Worm (Caenorhabditis elegans) whole organism, L2 larva: ENCODE data around the gene mrps-33.
A peak's percentile ranks its signal among the peaks of the same experiment; 100 is the strongest.
"Not testable (repeated sequence)": the region's sequence is repeated elsewhere in the genome, so short reads cannot be mapped to it uniquely, and the experiment has no call there.

Experiments used
- C34F6.9 ChIP-seq: fragments of 150-350 bp; optimal IDR thresholded peaks from 2 replicates; lab custom pipeline; 2014; ENCODE audit warnings: missing biosample characterization, missing genetic modification characterization
- F13H6.1 ChIP-seq: sonication (generic microtip); optimal IDR thresholded peaks from 2 replicates; lab custom pipeline; 2016; ENCODE audit warnings: missing genetic modification characterization, missing compliant biosample characterization
- R02D3.7 ChIP-seq: fragments of 150-350 bp; optimal IDR thresholded peaks from 2 replicates; lab custom pipeline; 2014; ENCODE audit warnings: missing biosample characterization, missing genetic modification characterization
- Y55F3AM.14 ChIP-seq: fragments of 200-800 bp; sonication (Bioruptor generic); optimal IDR thresholded peaks from 2 replicates; lab custom pipeline; 2018; ENCODE audit warnings: mild to moderate bottlenecking, missing genetic modification characterization, missing compliant biosample characterization
- ZK546.5 ChIP-seq: sonication (generic microtip); optimal IDR thresholded peaks from 2 replicates; lab custom pipeline; 2017; ENCODE audit warnings: missing biosample characterization, missing genetic modification characterization
- alr-1 ChIP-seq: fragments of 150-350 bp; optimal IDR thresholded peaks from 2 replicates; lab custom pipeline; 2014; ENCODE audit warnings: missing biosample characterization, missing genetic modification characterization
- aly-2 ChIP-seq: fragments of 150-350 bp; optimal IDR thresholded peaks from 2 replicates; lab custom pipeline; 2014; ENCODE audit warnings: missing biosample characterization, missing genetic modification characterization
- ama-1 ChIP-seq: fragments of 150-350 bp; optimal IDR thresholded peaks from 2 replicates; lab custom pipeline; 2018; ENCODE audit warnings: inconsistent platforms
- ceh-16 ChIP-seq: fragments of 150-350 bp; optimal IDR thresholded peaks from 2 replicates; lab custom pipeline; 2014; ENCODE audit warnings: missing biosample characterization, missing genetic modification characterization
- ceh-82 ChIP-seq: fragments of 150-350 bp; optimal IDR thresholded peaks from 2 replicates; lab custom pipeline; 2014; ENCODE audit warnings: missing biosample characterization, missing genetic modification characterization
- crh-2 ChIP-seq: sonication (generic microtip); optimal IDR thresholded peaks from 2 replicates; lab custom pipeline; 2017; ENCODE audit warnings: missing biosample characterization, missing genetic modification characterization
- dmd-4 ChIP-seq: sonication (generic microtip); optimal IDR thresholded peaks from 2 replicates; lab custom pipeline; 2017; ENCODE audit warnings: missing biosample characterization, missing genetic modification characterization
- egl-27 ChIP-seq: sonication (generic microtip); optimal IDR thresholded peaks from 3 replicates; lab custom pipeline; 2017; ENCODE audit warnings: missing biosample characterization, missing genetic modification reagents, missing genetic modification characterization
- elt-1 ChIP-seq: fragments of 150-350 bp; optimal IDR thresholded peaks from 2 replicates; lab custom pipeline; 2014; ENCODE audit warnings: missing biosample characterization, missing genetic modification characterization
- elt-3 ChIP-seq: sonication (generic microtip); optimal IDR thresholded peaks from 2 replicates; lab custom pipeline; 2017; ENCODE audit warnings: missing biosample characterization, missing genetic modification characterization
- fos-1 ChIP-seq: fragments of 150-350 bp; optimal IDR thresholded peaks from 2 replicates; lab custom pipeline; 2014; ENCODE audit warnings: missing biosample characterization, missing genetic modification characterization
- gmeb-1 ChIP-seq: fragments of 150-350 bp; optimal IDR thresholded peaks from 2 replicates; lab custom pipeline; 2014; ENCODE audit warnings: missing biosample characterization, missing genetic modification characterization
- lin-11 ChIP-seq: fragments of 150-350 bp; sonication (generic microtip); optimal IDR thresholded peaks from 2 replicates; lab custom pipeline; 2014; ENCODE audit warnings: missing biosample characterization, missing genetic modification characterization, inconsistent platforms, mixed read lengths
- lin-13 ChIP-seq: fragments of 150-350 bp; optimal IDR thresholded peaks from 2 replicates; lab custom pipeline; 2014; ENCODE audit warnings: missing biosample characterization, missing genetic modification reagents, missing genetic modification characterization
- lin-39 ChIP-seq: fragments of 150-350 bp; optimal IDR thresholded peaks from 2 replicates; lab custom pipeline; 2014; ENCODE audit warnings: missing biosample characterization, missing genetic modification reagents, missing genetic modification characterization
- lsy-2 ChIP-seq, 2 experiments: fragments of 150-350 bp in 1 of 2; sonication (generic microtip) in 1 of 2; optimal IDR thresholded peaks; 2 replicates each; lab custom pipeline; 2014 to 2017; ENCODE audit warnings: missing biosample characterization in 2 of 2, missing genetic modification characterization in 2 of 2
- mab-5 ChIP-seq: fragments of 150-350 bp; optimal IDR thresholded peaks from 2 replicates; lab custom pipeline; 2014; ENCODE audit warnings: missing biosample characterization, missing genetic modification characterization
- mbf-1 ChIP-seq: sonication (generic microtip); optimal IDR thresholded peaks from 2 replicates; lab custom pipeline; 2017; ENCODE audit warnings: missing biosample characterization, missing genetic modification characterization
- mdl-1 ChIP-seq, 2 experiments: fragments of 150-350 bp in 1 of 2; sonication (generic microtip) in 1 of 2; optimal IDR thresholded peaks; 2 replicates each; lab custom pipeline; 2017; ENCODE audit warnings: missing biosample characterization in 2 of 2, missing genetic modification characterization in 2 of 2
- nhr-10 ChIP-seq: sonication (generic microtip); optimal IDR thresholded peaks from 2 replicates; lab custom pipeline; 2017; ENCODE audit warnings: missing biosample characterization, missing genetic modification characterization
- nhr-11 ChIP-seq: fragments of 150-350 bp; optimal IDR thresholded peaks from 2 replicates; lab custom pipeline; 2014; ENCODE audit warnings: missing biosample characterization, missing genetic modification characterization
- nhr-12 ChIP-seq: fragments of 150-350 bp; optimal IDR thresholded peaks from 2 replicates; lab custom pipeline; 2014; ENCODE audit warnings: missing biosample characterization, missing genetic modification characterization
- nhr-129 ChIP-seq: fragments of 150-350 bp; optimal IDR thresholded peaks from 2 replicates; lab custom pipeline; 2014; ENCODE audit warnings: missing biosample characterization, missing genetic modification characterization
- nhr-21 ChIP-seq: fragments of 150-350 bp; optimal IDR thresholded peaks from 2 replicates; lab custom pipeline; 2014; ENCODE audit warnings: missing biosample characterization, missing genetic modification characterization
- nhr-23 ChIP-seq: fragments of 150-350 bp; optimal IDR thresholded peaks from 2 replicates; lab custom pipeline; 2014; ENCODE audit warnings: missing biosample characterization, missing genetic modification reagents, missing genetic modification characterization
- nhr-25 ChIP-seq: fragments of 150-350 bp; sonication (generic microtip); optimal IDR thresholded peaks from 3 replicates; lab custom pipeline; 2014; ENCODE audit warnings: missing biosample characterization, missing genetic modification characterization
- nhr-6 ChIP-seq: fragments of 150-350 bp; optimal IDR thresholded peaks from 2 replicates; lab custom pipeline; 2014; ENCODE audit warnings: missing biosample characterization, missing genetic modification characterization
- nhr-77 ChIP-seq: fragments of 150-350 bp; optimal IDR thresholded peaks from 2 replicates; lab custom pipeline; 2014; ENCODE audit warnings: missing biosample characterization, missing genetic modification characterization
- peb-1 ChIP-seq: fragments of 150-350 bp; optimal IDR thresholded peaks from 2 replicates; lab custom pipeline; 2014; ENCODE audit warnings: missing biosample characterization, missing genetic modification characterization
- sem-4 ChIP-seq: fragments of 150-350 bp; optimal IDR thresholded peaks from 2 replicates; lab custom pipeline; 2014; ENCODE audit warnings: missing biosample characterization, missing genetic modification reagents, missing genetic modification characterization
- skn-1 ChIP-seq: sonication (generic microtip); optimal IDR thresholded peaks from 2 replicates; lab custom pipeline; 2017; ENCODE audit warnings: missing biosample characterization, missing genetic modification characterization
- sma-3 ChIP-seq: sonication (generic microtip); optimal IDR thresholded peaks from 2 replicates; lab custom pipeline; 2016; ENCODE audit warnings: missing genetic modification reagents, missing genetic modification characterization, missing compliant biosample characterization
- sma-9 ChIP-seq, 2 experiments: fragments of 150-350 bp in 1 of 2; sonication (generic microtip) in 1 of 2; optimal IDR thresholded peaks; 2 replicates each; lab custom pipeline; 2014 to 2016; ENCODE audit warnings: missing genetic modification characterization in 2 of 2, mild to moderate bottlenecking in 1 of 2, missing biosample characterization in 1 of 2, missing compliant biosample characterization in 1 of 2, missing genetic modification reagents in 1 of 2, moderate library complexity in 1 of 2
- snpc-4 ChIP-seq: fragments of 150-350 bp; optimal IDR thresholded peaks from 2 replicates; lab custom pipeline; 2014; ENCODE audit warnings: missing biosample characterization, missing genetic modification characterization
- unc-39 ChIP-seq: fragments of 150-350 bp; optimal IDR thresholded peaks from 2 replicates; lab custom pipeline; 2014; ENCODE audit warnings: missing biosample characterization, missing genetic modification characterization
- unc-55 ChIP-seq: fragments of 150-350 bp; sonication (generic microtip); optimal IDR thresholded peaks from 3 replicates; lab custom pipeline; 2014; ENCODE audit warnings: missing biosample characterization, missing genetic modification reagents, missing genetic modification characterization
- unc-62 ChIP-seq: fragments of 150-350 bp; optimal IDR thresholded peaks from 2 replicates; lab custom pipeline; 2014; ENCODE audit warnings: missing biosample characterization, missing genetic modification reagents, missing genetic modification characterization
- zag-1 ChIP-seq: fragments of 150-350 bp; optimal IDR thresholded peaks from 2 replicates; lab custom pipeline; 2014; ENCODE audit warnings: missing biosample characterization, missing genetic modification characterization
- ztf-4 ChIP-seq: fragments of 150-350 bp; optimal IDR thresholded peaks from 2 replicates; lab custom pipeline; 2014; ENCODE audit warnings: missing biosample characterization, missing genetic modification characterization

mrps-33 gene

ce11 chrIV:8715032-8715431, 24.8 kb downstream of the mrps-33 start, which contains the start of the genes parg-2 and ipla-5:
TSS of gene parg-2 (minus strand) at chrIV:8715132.
TSS of gene ipla-5 (plus strand) at chrIV:8715247.
- not testable (repeated sequence) for TF ChIP-seq crh-2; ceh-82 (tag; lab: Kevin White, UChicago); lin-13 (GFP tag; lab: Kevin White, UChicago)

DNA sequence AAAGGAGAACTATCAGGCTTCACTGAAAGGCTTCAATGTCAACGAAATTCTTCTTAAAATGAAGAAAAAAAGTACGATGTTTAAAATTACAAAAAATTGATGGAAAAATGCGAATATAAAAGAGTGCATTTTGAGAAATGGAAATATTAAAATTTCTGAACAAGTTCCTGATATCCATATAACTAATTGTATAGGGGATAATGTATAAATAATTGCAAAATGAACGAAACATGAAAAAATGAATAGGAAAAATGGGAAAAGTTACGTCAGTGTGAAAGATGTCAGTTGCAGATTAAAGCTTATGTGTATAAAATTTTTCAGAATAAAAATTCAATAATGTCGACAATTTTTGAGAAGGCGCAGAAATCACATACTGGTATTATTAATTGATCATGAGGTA, 31.8 kb downstream of the mrps-33 start:
- TF ChIP-seq alr-1 (tag; lab: Kevin White, UChicago) (no peak), lin-13 (GFP tag; lab: Kevin White, UChicago) (no peak), F13H6.1 (no peak), egl-27 (tag; lab: Kevin White, UChicago) (no peak), nhr-6 (no peak), ZK546.5 (tag; lab: Kevin White, UChicago) (no peak), skn-1 (tag; lab: Kevin White, UChicago) (no peak), snpc-4 (tag; lab: Kevin White, UChicago) (no peak), lin-39 (no peak), elt-1 (no peak), dmd-4 (no peak), sma-3 (GFP tag; lab: Kevin White, UChicago) (no peak), nhr-12 (tag; lab: Kevin White, UChicago) (no peak), unc-55 (GFP tag; lab: Kevin White, UChicago) (no peak), fos-1 (tag; lab: Kevin White, UChicago) (no peak), nhr-11 (tag; lab: Kevin White, UChicago) (no peak), sem-4 (tag; lab: Kevin White, UChicago) (no peak), nhr-21 (tag; lab: Kevin White, UChicago) (no peak), nhr-10 (tag; lab: Kevin White, UChicago) (no peak)

ce11 chrIV:8705504-8705903, 34.3 kb downstream of the mrps-33 start, which contains the start of gene H23L24.4:
TSS of gene H23L24.4 (minus strand) at chrIV:8705604.
- TF ChIP-seq dmd-4 (no peak), egl-27 (tag; lab: Kevin White, UChicago) (no peak), ceh-16 (no peak), nhr-21 (tag; lab: Kevin White, UChicago) (no peak), fos-1 (tag; lab: Kevin White, UChicago) (no peak), zag-1 (tag; lab: Kevin White, UChicago) (no peak), elt-3 (tag; lab: Kevin White, UChicago) (no peak), nhr-129 (no peak), nhr-11 (tag; lab: Kevin White, UChicago) (no peak), mbf-1 (tag; lab: Kevin White, UChicago) (no peak), Y55F3AM.14 (GFP tag; lab: Kevin White, UChicago) (no peak), aly-2 (tag; lab: Kevin White, UChicago) (no peak), C34F6.9 (tag; lab: Kevin White, UChicago) (no peak), unc-62 (GFP tag; lab: Kevin White, UChicago) (no peak), nhr-10 (tag; lab: Kevin White, UChicago) (no peak), gmeb-1 (tag; lab: Kevin White, UChicago) (no peak), sem-4 (tag; lab: Kevin White, UChicago) (no peak), nhr-25 (no peak)

ce11 chrIV:8697436-8697835, 42.4 kb downstream of the mrps-33 start, which contains the start of gene ttll-11:
TSS of gene ttll-11 (plus strand) at chrIV:8697736.
- no peak for TF ChIP-seq nhr-23
- TF ChIP-seq lin-11 (tag; lab: Kevin White, UChicago) = peak; percentile 1

ce11 chrIV:8691486-8691885, 48.3 kb downstream of the mrps-33 start, which contains the start of the genes hst-1 and ints-6:
TSS of gene hst-1 (minus strand) at chrIV:8691513.
TSS of gene ints-6 (plus strand) at chrIV:8691745.
- TF ChIP-seq F13H6.1 (peak; percentile 19), ceh-82 (tag; lab: Kevin White, UChicago) (no peak), skn-1 (tag; lab: Kevin White, UChicago) (no peak), mab-5 (tag; lab: Kevin White, UChicago) (no peak), nhr-11 (tag; lab: Kevin White, UChicago) (no peak), ztf-4 (no peak), nhr-12 (tag; lab: Kevin White, UChicago) (no peak), sem-4 (tag; lab: Kevin White, UChicago) (no peak), snpc-4 (tag; lab: Kevin White, UChicago) (no peak), fos-1 (tag; lab: Kevin White, UChicago) (no peak), ZK546.5 (tag; lab: Kevin White, UChicago) (no peak), lsy-2 (tag; optimal IDR thresholded peaks at IDR 0.05; lab: Kevin White, UChicago) (peak in 1 of 2 experiments; percentile 31), nhr-6 (no peak), dmd-4 (no peak), sma-9 (GFP tag; optimal IDR thresholded peaks at IDR 0.05; lab: Kevin White, UChicago) (no peak), sma-9 (tag; optimal IDR thresholded peaks at IDR 0.05; lab: Kevin White, UChicago) (no peak), lin-11 (tag; lab: Kevin White, UChicago) (no peak), R02D3.7 (tag; lab: Kevin White, UChicago) (no peak), Y55F3AM.14 (GFP tag; lab: Kevin White, UChicago) (no peak), mbf-1 (tag; lab: Kevin White, UChicago) (no peak), lin-39 (no peak), nhr-77 (tag; lab: Kevin White, UChicago) (no peak), peb-1 (no peak), zag-1 (tag; lab: Kevin White, UChicago) (no peak), ama-1 (no peak), mdl-1 (tag; optimal IDR thresholded peaks at IDR 0.05; lab: Kevin White, UChicago) (no peak), unc-39 (tag; lab: Kevin White, UChicago) (no peak), nhr-129 (no peak)
